Worm (Caenorhabditis elegans) whole organism, L1 larva: ENCODE data around the gene col-106.

Experiments
- C16A3.4 ChIP-seq: fragments of 150-350 bp; optimal IDR thresholded peaks from 2 replicates; lab custom pipeline; 2014; ENCODE audit warnings: missing biosample characterization, missing genetic modification characterization
- F16B12.6 ChIP-seq: fragments of 150-350 bp; optimal IDR thresholded peaks from 2 replicates; lab custom pipeline; 2014; ENCODE audit warnings: missing biosample characterization, missing genetic modification characterization
- Y116A8C.19 ChIP-seq: sonication (generic microtip); optimal IDR thresholded peaks from 2 replicates; lab custom pipeline; 2016; ENCODE audit warnings: missing compliant biosample characterization, missing genetic modification characterization, borderline replicate concordance
- ama-1 ChIP-seq: fragments of 150-350 bp; optimal IDR thresholded peaks from 2 replicates; lab custom pipeline; 2014
- ceh-8 ChIP-seq: fragments of 200-800 bp; sonication (Bioruptor generic); optimal IDR thresholded peaks from 2 replicates; lab custom pipeline; 2018; ENCODE audit warnings: mild to moderate bottlenecking, missing genetic modification characterization, moderate library complexity, missing compliant biosample characterization
- ceh-82 ChIP-seq, 3 experiments: fragments of 150-350 bp in 1 of 3; sonication (generic microtip) in 2 of 3; optimal IDR thresholded peaks; 2 replicates each; lab custom pipeline; 2014 to 2017; ENCODE audit warnings: missing biosample characterization in 3 of 3, missing genetic modification characterization in 3 of 3
- ceh-90 ChIP-seq: sonication (generic microtip); optimal IDR thresholded peaks from 2 replicates; lab custom pipeline; 2016; ENCODE audit warnings: missing genetic modification characterization, missing compliant biosample characterization
- dpl-1 ChIP-seq, 3 experiments: fragments of 150-350 bp in 2 of 3; sonication (generic microtip) in 1 of 3; optimal IDR thresholded peaks; 2 replicates each; lab custom pipeline; 2014 to 2017; ENCODE audit warnings: missing biosample characterization in 3 of 3, missing genetic modification characterization in 3 of 3, missing genetic modification reagents in 3 of 3
- efl-1 ChIP-seq, 4 experiments: fragments of 150-350 bp; optimal IDR thresholded peaks in 3 of 4; peaks in 1 of 4; 1 replicate in 1 of 4; 2 replicates in 3 of 4; lab custom pipeline; 2014; ENCODE audit warnings: missing biosample characterization in 2 of 4, missing genetic modification characterization in 2 of 4, missing genetic modification reagents in 2 of 4
- egl-27 ChIP-seq, 2 experiments: fragments of 150-350 bp in 1 of 2; sonication (generic microtip); optimal IDR thresholded peaks; 3 replicates each; lab custom pipeline; 2017 to 2018; ENCODE audit warnings: missing biosample characterization in 2 of 2, missing genetic modification characterization in 2 of 2, missing genetic modification reagents in 2 of 2
- elt-2 ChIP-seq: sonication (generic microtip); optimal IDR thresholded peaks from 2 replicates; lab custom pipeline; 2016; ENCODE audit warnings: missing genetic modification characterization, mild to moderate bottlenecking, inconsistent platforms, missing compliant biosample characterization, missing genetic modification reagents
- elt-3 ChIP-seq, 6 experiments: fragments of 150-350 bp in 1 of 6; sonication (generic microtip); optimal IDR thresholded peaks; 2 replicates each; lab custom pipeline; 2017 to 2018; ENCODE audit warnings: missing biosample characterization in 6 of 6, missing genetic modification characterization in 6 of 6, inconsistent platforms in 1 of 6
- fkh-4 ChIP-seq: sonication (generic microtip); optimal IDR thresholded peaks from 2 replicates; lab custom pipeline; 2016; ENCODE audit warnings: missing compliant biosample characterization, missing genetic modification characterization, borderline replicate concordance
- fkh-8 ChIP-seq: sonication (generic microtip); optimal IDR thresholded peaks from 2 replicates; lab custom pipeline; 2016; ENCODE audit warnings: mild to moderate bottlenecking, missing genetic modification characterization, missing compliant biosample characterization
- fos-1 ChIP-seq: fragments of 150-350 bp; optimal IDR thresholded peaks from 2 replicates; lab custom pipeline; 2014; ENCODE audit warnings: missing biosample characterization, missing genetic modification characterization
- grh-1 ChIP-seq: fragments of 200-800 bp; sonication (Bioruptor generic); IDR thresholded peaks from 2 replicates; pipeline ENCODE4 v1.3.6; 2022; ENCODE audit warnings: missing genetic modification reagents, missing genetic modification characterization, missing compliant biosample characterization
- jun-1 ChIP-seq: fragments of 150-350 bp; optimal IDR thresholded peaks from 2 replicates; lab custom pipeline; 2014; ENCODE audit warnings: missing biosample characterization, missing genetic modification reagents, missing genetic modification characterization
- lin-39 ChIP-seq: fragments of 150-350 bp; optimal IDR thresholded peaks from 2 replicates; lab custom pipeline; 2014; ENCODE audit warnings: missing biosample characterization, missing genetic modification reagents, missing genetic modification characterization
- lir-3 ChIP-seq: sonication (generic microtip); optimal IDR thresholded peaks from 2 replicates; lab custom pipeline; 2016; ENCODE audit warnings: mild to moderate bottlenecking, missing genetic modification characterization, moderate library complexity, missing compliant biosample characterization; ENCODE audit not compliant: poor library complexity
- mab-9 ChIP-seq: fragments of 200-800 bp; sonication (Bioruptor generic); IDR thresholded peaks from 2 replicates; pipeline ENCODE4 v1.3.6; 2022; ENCODE audit warnings: missing genetic modification reagents, missing genetic modification characterization, missing compliant biosample characterization
- mdl-1 ChIP-seq, 2 experiments: fragments of 150-350 bp; optimal IDR thresholded peaks; 2 replicates each; lab custom pipeline; 2014 to 2017; ENCODE audit warnings: missing biosample characterization in 2 of 2, missing genetic modification characterization in 2 of 2, inconsistent platforms in 1 of 2
- mef-2 ChIP-seq: fragments of 150-350 bp; optimal IDR thresholded peaks from 2 replicates; lab custom pipeline; 2014; ENCODE audit warnings: missing biosample characterization, missing genetic modification characterization
- mep-1 ChIP-seq: fragments of 150-350 bp; optimal IDR thresholded peaks from 2 replicates; lab custom pipeline; 2014; ENCODE audit warnings: missing biosample characterization, missing genetic modification characterization
- nhr-11 ChIP-seq: fragments of 150-350 bp; optimal IDR thresholded peaks from 2 replicates; lab custom pipeline; 2014; ENCODE audit warnings: missing biosample characterization, missing genetic modification characterization
- nhr-19 ChIP-seq: fragments of 200-800 bp; sonication (Bioruptor generic); conservative IDR thresholded peaks from 2 replicates; pipeline ENCODE4 v1.3.6; 2022; ENCODE audit warnings: missing genetic modification characterization, missing compliant biosample characterization
- nhr-28 ChIP-seq: fragments of 150-350 bp; optimal IDR thresholded peaks from 2 replicates; lab custom pipeline; 2014; ENCODE audit warnings: missing biosample characterization, missing genetic modification characterization
- nhr-71 ChIP-seq: sonication (generic microtip); optimal IDR thresholded peaks from 2 replicates; lab custom pipeline; 2016; ENCODE audit warnings: mild to moderate bottlenecking, missing genetic modification characterization, moderate library complexity, missing compliant biosample characterization
- nhr-84 ChIP-seq: sonication (generic microtip); optimal IDR thresholded peaks from 2 replicates; lab custom pipeline; 2017; ENCODE audit warnings: missing biosample characterization, missing genetic modification characterization
- nhr-85 ChIP-seq: sonication (generic microtip); peaks from one replicate; lab custom pipeline; 2016; ENCODE audit warnings: missing genetic modification characterization, inconsistent platforms, missing compliant biosample characterization
- pag-3 ChIP-seq: sonication (generic microtip); optimal IDR thresholded peaks from 2 replicates; lab custom pipeline; 2017; ENCODE audit warnings: missing genetic modification characterization, mild to moderate bottlenecking, missing compliant biosample characterization, antibody characterized with exemption, borderline replicate concordance; ENCODE audit not compliant: insufficient read depth
- snu-23 ChIP-seq: sonication (generic microtip); optimal IDR thresholded peaks from 2 replicates; lab custom pipeline; 2016; ENCODE audit warnings: missing genetic modification characterization, missing compliant biosample characterization
- tbx-2 ChIP-seq: sonication (generic microtip); optimal IDR thresholded peaks from 2 replicates; lab custom pipeline; 2016; ENCODE audit warnings: missing genetic modification characterization, missing compliant biosample characterization
- tlp-1 ChIP-seq: fragments of 150-350 bp; optimal IDR thresholded peaks from 2 replicates; lab custom pipeline; 2014; ENCODE audit warnings: missing biosample characterization, missing genetic modification characterization
- unc-30 ChIP-seq: sonication (generic microtip); optimal IDR thresholded peaks from 2 replicates; lab custom pipeline; 2017; ENCODE audit warnings: missing biosample characterization, missing genetic modification characterization
- unc-62 ChIP-seq: fragments of 150-350 bp; optimal IDR thresholded peaks from 2 replicates; lab custom pipeline; 2014; ENCODE audit warnings: missing biosample characterization, missing genetic modification reagents, missing genetic modification characterization
- unc-86 ChIP-seq: sonication (generic microtip); optimal IDR thresholded peaks from 2 replicates; lab custom pipeline; 2016; ENCODE audit warnings: missing genetic modification characterization, missing compliant biosample characterization
- vab-15 ChIP-seq: sonication (generic microtip); optimal IDR thresholded peaks from 2 replicates; lab custom pipeline; 2017; ENCODE audit warnings: missing genotype, mild to moderate bottlenecking, missing genetic modification characterization, missing compliant biosample characterization
- zag-1 ChIP-seq: fragments of 150-350 bp; optimal IDR thresholded peaks from 2 replicates; lab custom pipeline; 2014; ENCODE audit warnings: missing biosample characterization, missing genetic modification characterization

Gene col-106

DNA sequence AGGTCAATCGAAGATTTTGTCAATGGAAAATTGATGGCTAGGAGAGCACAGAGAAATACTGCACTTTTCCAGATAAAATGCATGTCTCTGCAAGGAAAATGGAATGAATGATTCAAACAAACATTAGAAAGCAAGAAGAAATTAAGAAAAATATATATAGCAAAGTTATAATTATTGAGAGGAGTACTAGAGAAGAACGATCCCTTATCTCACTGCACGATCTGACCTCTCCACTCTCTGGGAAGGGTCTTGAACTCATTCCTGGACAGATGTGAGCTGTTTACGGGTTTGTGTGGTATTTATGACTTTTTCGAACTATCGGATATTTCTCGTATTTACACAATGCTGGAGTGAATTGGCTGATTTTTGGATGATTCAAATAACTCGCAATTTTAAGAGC lies 30.3 kb downstream of the col-106 start, which contains the start of gene Y77E11A.23:
TSS of gene Y77E11A.23 (minus strand) at position 107 of the 400 bp plus-strand sequence.
- no peak for TF ChIP-seq mab-9 (GFP tag; lab: Robert Waterston, UW)
- TF ChIP-seq C16A3.4 = no peak
- TF ChIP-seq tlp-1 = no peak
- TF ChIP-seq dpl-1 (GFP tag; optimal IDR thresholded peaks at IDR 0.05; lab: Kevin White, UChicago) = no peak
- TF ChIP-seq nhr-11 (tag; lab: Kevin White, UChicago) = no peak
- TF ChIP-seq jun-1 (tag; lab: Kevin White, UChicago) = no peak
- no peak for TF ChIP-seq fos-1 (tag; lab: Kevin White, UChicago)
- TF ChIP-seq F16B12.6 (tag; lab: Kevin White, UChicago) = no peak
- TF ChIP-seq ceh-8 (GFP tag; lab: Kevin White, UChicago) = no peak
- TF ChIP-seq mef-2 = no peak
- TF ChIP-seq nhr-85 = no peak
- TF ChIP-seq unc-30 (tag; lab: Kevin White, UChicago) = no peak
- no peak for TF ChIP-seq unc-86 (tag; lab: Kevin White, UChicago)
- no peak for TF ChIP-seq lin-39 (tag; lab: Kevin White, UChicago)
- no peak for TF ChIP-seq Y116A8C.19

DNA sequence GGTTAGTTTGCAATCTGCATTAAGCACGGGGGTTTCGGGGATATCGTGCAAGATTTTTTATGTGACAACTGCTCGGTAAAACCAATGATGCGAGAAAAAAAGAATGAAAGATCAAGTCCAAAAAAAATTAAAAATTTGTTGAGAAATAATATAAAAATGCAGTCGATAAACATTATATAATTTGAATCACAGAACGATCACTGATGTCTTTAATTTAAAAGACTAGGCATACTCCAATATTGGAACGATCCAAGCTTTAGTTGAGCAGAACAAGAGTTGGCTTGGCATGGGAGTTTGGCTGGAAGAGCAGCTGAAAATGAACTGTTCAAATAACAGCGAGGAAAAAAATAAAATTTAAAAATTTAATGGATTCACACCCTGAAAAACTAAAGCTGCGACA lies 33.3 kb downstream of the col-106 start, which contains the start of gene clec-171:
TSS of gene clec-171 (minus strand) at position 101 of the 400 bp plus-strand sequence.
- TF ChIP-seq Y116A8C.19 = no peak
- no peak for TF ChIP-seq elt-2 (tag; lab: Kevin White, UChicago)
- no peak for TF ChIP-seq nhr-71 (tag; lab: Kevin White, UChicago)
- no peak for TF ChIP-seq efl-1 (optimal IDR thresholded peaks at IDR 0.05; lab: Kevin White, UChicago)
- TF ChIP-seq efl-1 (GFP tag; optimal IDR thresholded peaks at IDR 0.05 in 1 of 2; lab: Kevin White, UChicago) = no peak
- TF ChIP-seq elt-3 (tag; optimal IDR thresholded peaks at IDR 0.05; lab: Kevin White, UChicago) = no peak
- no peak for TF ChIP-seq zag-1 (tag; lab: Kevin White, UChicago)
- TF ChIP-seq lir-3 = no peak
- TF ChIP-seq ceh-90 = no peak
- TF ChIP-seq mdl-1 (tag; optimal IDR thresholded peaks at IDR 0.05; lab: Kevin White, UChicago) = no peak
- no peak for TF ChIP-seq nhr-84
- no peak for TF ChIP-seq nhr-28 (tag; lab: Kevin White, UChicago)
- no peak for TF ChIP-seq unc-30 (tag; lab: Kevin White, UChicago)
- no peak for TF ChIP-seq ceh-82 (tag; optimal IDR thresholded peaks at IDR 0.05; lab: Kevin White, UChicago)
- TF ChIP-seq pag-3 (tag; lab: Kevin White, UChicago) = no peak
- TF ChIP-seq snu-23 = no peak

- TF ChIP-seq mep-1 (no peak), ama-1 (no peak), fkh-4 (tag; lab: Kevin White, UChicago) (no peak), fos-1 (tag; lab: Kevin White, UChicago) (no peak), fkh-8 (tag; lab: Kevin White, UChicago) (no peak), unc-62 (GFP tag; lab: Kevin White, UChicago) (no peak), tlp-1 (no peak)
Observed at ce11 chrIV:1424962-1425361, 35.6 kb downstream of the col-106 start, which contains the start of gene Y77E11A.8. Gene Y77E11A.8, minus strand, starts transcription at chrIV:1425062.

DNA sequence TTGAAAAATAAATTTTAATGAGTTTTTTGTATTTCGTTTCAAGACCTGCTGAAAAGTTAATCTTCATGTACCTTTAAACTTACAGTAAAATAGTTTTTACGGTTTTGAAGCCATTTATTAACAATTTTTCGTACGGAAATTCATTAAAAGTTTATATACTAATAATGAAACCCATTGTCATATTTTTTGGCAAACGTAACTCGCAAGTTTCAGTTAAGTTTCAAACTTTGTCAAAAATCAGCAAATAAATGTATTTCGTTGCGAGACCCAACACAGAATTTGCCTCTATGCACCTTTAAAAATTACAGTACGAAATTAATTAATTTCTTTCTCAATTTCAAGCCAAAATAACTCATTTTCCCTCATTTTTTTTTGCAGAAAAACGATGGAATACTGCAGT lies 40.0 kb downstream of the col-106 start, which contains the start of gene jtr-1:
TSS of gene jtr-1 (plus strand) at position 327 of the 400 bp plus-strand sequence.
- no peak for TF ChIP-seq unc-62 (GFP tag; lab: Kevin White, UChicago)
- no peak for TF ChIP-seq vab-15
- no peak for TF ChIP-seq unc-30 (tag; lab: Kevin White, UChicago)
- no peak for TF ChIP-seq grh-1 (GFP tag; lab: Robert Waterston, UW)
- no peak for TF ChIP-seq efl-1 (optimal IDR thresholded peaks at IDR 0.05; lab: Kevin White, UChicago)
- no peak for TF ChIP-seq efl-1 (GFP tag; optimal IDR thresholded peaks at IDR 0.05 in 1 of 2; lab: Kevin White, UChicago)
- TF ChIP-seq tbx-2 (tag; lab: Kevin White, UChicago) = no peak
- no peak for TF ChIP-seq nhr-19 (GFP tag; lab: Robert Waterston, UW)
- no peak for TF ChIP-seq nhr-28 (tag; lab: Kevin White, UChicago)
- no peak for TF ChIP-seq nhr-71 (tag; lab: Kevin White, UChicago)
- no peak for TF ChIP-seq ceh-8 (GFP tag; lab: Kevin White, UChicago)
- TF ChIP-seq egl-27 (tag; optimal IDR thresholded peaks at IDR 0.05; lab: Kevin White, UChicago) = no peak
- TF ChIP-seq ceh-90 = no peak
- TF ChIP-seq, all 84 proteins: peak for 0
